Worm (Caenorhabditis elegans) whole organism, late embryonic: ENCODE measurements around the gene grl-26.

Experiments used
- F13H6.1 ChIP-seq: sonication (generic microtip); optimal IDR thresholded peaks from 2 replicates; lab custom pipeline; 2016; ENCODE audit warnings: missing genetic modification characterization, missing compliant biosample characterization
- K02D7.2 ChIP-seq: sonication (generic microtip); optimal IDR thresholded peaks from 2 replicates; lab custom pipeline; 2017; ENCODE audit warnings: mild to moderate bottlenecking, missing genetic modification characterization, missing compliant biosample characterization
- K09A11.1 ChIP-seq: sonication (generic microtip); optimal IDR thresholded peaks from 2 replicates; lab custom pipeline; 2017; ENCODE audit warnings: antibody characterized with exemption, mild to moderate bottlenecking, missing genetic modification characterization, missing compliant biosample characterization; ENCODE audit not compliant: insufficient read depth
- T23F11.4 ChIP-seq: fragments of 200-800 bp; sonication (Bioruptor generic); optimal IDR thresholded peaks from 2 replicates; lab custom pipeline; 2018; ENCODE audit warnings: mild to moderate bottlenecking, missing genetic modification characterization, missing compliant biosample characterization
- ahr-1 ChIP-seq: sonication (generic microtip); optimal IDR thresholded peaks from 2 replicates; lab custom pipeline; 2016; ENCODE audit warnings: missing genetic modification characterization, missing compliant biosample characterization
- ama-1 ChIP-seq: fragments of 150-350 bp; optimal IDR thresholded peaks from 2 replicates; lab custom pipeline; 2014
- ceh-18 ChIP-seq: sonication (generic microtip); optimal IDR thresholded peaks from 2 replicates; lab custom pipeline; 2016; ENCODE audit warnings: missing genetic modification characterization, missing compliant biosample characterization
- ceh-19 ChIP-seq: fragments of 200-800 bp; sonication (Bioruptor generic); optimal IDR thresholded peaks from 2 replicates; lab custom pipeline; 2018; ENCODE audit warnings: mild to moderate bottlenecking, missing genetic modification characterization, missing compliant biosample characterization
- ceh-2 ChIP-seq: sonication (generic microtip); optimal IDR thresholded peaks from 2 replicates; lab custom pipeline; 2016; ENCODE audit warnings: missing genotype, missing genetic modification characterization, missing compliant biosample characterization
- ceh-30 ChIP-seq: fragments of 150-350 bp; optimal IDR thresholded peaks from 2 replicates; lab custom pipeline; 2014; ENCODE audit warnings: missing biosample characterization, missing genetic modification characterization
- ceh-31 ChIP-seq: sonication (generic microtip); optimal IDR thresholded peaks from 2 replicates; lab custom pipeline; 2016; ENCODE audit warnings: missing genetic modification characterization, missing compliant biosample characterization
- ceh-34 ChIP-seq: sonication (generic microtip); optimal IDR thresholded peaks from 2 replicates; lab custom pipeline; 2016; ENCODE audit warnings: mild to moderate bottlenecking, missing genetic modification characterization, missing compliant biosample characterization
- ceh-45 ChIP-seq: fragments of 200-800 bp; sonication (Bioruptor generic); IDR thresholded peaks from 2 replicates; pipeline ENCODE4 v1.3.6; 2022; ENCODE audit warnings: missing genetic modification reagents, missing genetic modification characterization, missing compliant biosample characterization
- ceh-48 ChIP-seq: sonication (generic microtip); optimal IDR thresholded peaks from 2 replicates; lab custom pipeline; 2016; ENCODE audit warnings: missing genetic modification characterization, inconsistent platforms, missing compliant biosample characterization
- ceh-6 ChIP-seq: fragments of 200-800 bp; sonication (Bioruptor generic); optimal IDR thresholded peaks from 2 replicates; lab custom pipeline; 2018; ENCODE audit warnings: mild to moderate bottlenecking, missing genetic modification characterization, missing compliant biosample characterization
- che-1 ChIP-seq: sonication (generic microtip); optimal IDR thresholded peaks from 2 replicates; lab custom pipeline; 2016; ENCODE audit warnings: mild to moderate bottlenecking, missing genetic modification characterization, missing compliant biosample characterization
- elt-2 ChIP-seq: sonication (generic microtip); optimal IDR thresholded peaks from 2 replicates; lab custom pipeline; 2016; ENCODE audit warnings: missing genetic modification reagents, missing genetic modification characterization, missing compliant biosample characterization
- elt-4 ChIP-seq: sonication (generic microtip); optimal IDR thresholded peaks from 2 replicates; lab custom pipeline; 2016; ENCODE audit warnings: missing genetic modification characterization, missing compliant biosample characterization
- ets-4 ChIP-seq: sonication (generic microtip); optimal IDR thresholded peaks from 2 replicates; lab custom pipeline; 2016; ENCODE audit warnings: missing genetic modification characterization, missing compliant biosample characterization
- eyg-1 ChIP-seq: sonication (generic microtip); optimal IDR thresholded peaks from 2 replicates; lab custom pipeline; 2016; ENCODE audit warnings: missing genotype, missing genetic modification characterization, missing compliant biosample characterization
- fax-1 ChIP-seq: sonication (generic microtip); optimal IDR thresholded peaks from 2 replicates; lab custom pipeline; 2016; ENCODE audit warnings: missing genotype, missing genetic modification characterization, missing compliant biosample characterization
- hlh-15 ChIP-seq: sonication (generic microtip); optimal IDR thresholded peaks from 2 replicates; lab custom pipeline; 2016; ENCODE audit warnings: missing genetic modification characterization, missing compliant biosample characterization
- hlh-30 ChIP-seq: sonication (generic microtip); optimal IDR thresholded peaks from 2 replicates; lab custom pipeline; 2017; ENCODE audit warnings: antibody characterized with exemption, missing genetic modification characterization, missing compliant biosample characterization; ENCODE audit not compliant: insufficient read depth
- lin-11 ChIP-seq: fragments of 200-800 bp; sonication (Bioruptor generic); optimal IDR thresholded peaks from 2 replicates; lab custom pipeline; 2018; ENCODE audit warnings: mild to moderate bottlenecking, missing genetic modification characterization, missing compliant biosample characterization
- madf-2 ChIP-seq: sonication (generic microtip); optimal IDR thresholded peaks from 2 replicates; lab custom pipeline; 2017; ENCODE audit warnings: missing genetic modification characterization, missing compliant biosample characterization
- nfya-1 ChIP-seq: sonication (generic microtip); optimal IDR thresholded peaks from 2 replicates; lab custom pipeline; 2017; ENCODE audit warnings: missing genetic modification characterization, mild to moderate bottlenecking, missing compliant biosample characterization, antibody characterized with exemption, moderate library complexity
- npax-4 ChIP-seq: sonication (generic microtip); optimal IDR thresholded peaks from 2 replicates; lab custom pipeline; 2016; ENCODE audit warnings: missing genetic modification characterization, missing compliant biosample characterization
- odd-2 ChIP-seq: sonication (generic microtip); optimal IDR thresholded peaks from 2 replicates; lab custom pipeline; 2017; ENCODE audit warnings: antibody characterized with exemption, mild to moderate bottlenecking, missing genetic modification characterization, missing compliant biosample characterization
- pag-3 ChIP-seq: sonication (generic microtip); optimal IDR thresholded peaks from 2 replicates; lab custom pipeline; 2016; ENCODE audit warnings: missing compliant biosample characterization, missing genetic modification characterization, borderline replicate concordance
- pat-9 ChIP-seq: fragments of 200-800 bp; sonication (Bioruptor generic); optimal IDR thresholded peaks from 2 replicates; lab custom pipeline; 2018; ENCODE audit warnings: mild to moderate bottlenecking, missing genetic modification characterization, moderate library complexity, missing compliant biosample characterization
- pax-1 ChIP-seq: fragments of 150-350 bp; optimal IDR thresholded peaks from 2 replicates; lab custom pipeline; 2014; ENCODE audit warnings: missing biosample characterization, missing genetic modification characterization
- pha-4 ChIP-seq: fragments of 150-350 bp; optimal IDR thresholded peaks from 2 replicates; lab custom pipeline; 2018; ENCODE audit warnings: missing biosample characterization, missing genetic modification reagents, missing genetic modification characterization
- pros-1 ChIP-seq: fragments of 150-350 bp; optimal IDR thresholded peaks from 2 replicates; lab custom pipeline; 2014; ENCODE audit warnings: missing biosample characterization, missing genetic modification reagents, missing genetic modification characterization
- rnt-1 ChIP-seq: sonication (generic microtip); optimal IDR thresholded peaks from 2 replicates; lab custom pipeline; 2016; ENCODE audit warnings: missing genetic modification characterization, missing compliant biosample characterization
- sdc-2 ChIP-seq: sonication (generic microtip); optimal IDR thresholded peaks from 2 replicates; lab custom pipeline; 2016; ENCODE audit warnings: missing genotype, missing genetic modification characterization, missing compliant biosample characterization
- tbx-2 ChIP-seq: sonication (generic microtip); optimal IDR thresholded peaks from 2 replicates; lab custom pipeline; 2016; ENCODE audit warnings: missing genetic modification characterization, missing compliant biosample characterization
- unc-3 ChIP-seq, 2 experiments: fragments of 200-800 bp in 1 of 2; sonication (Bioruptor generic) in 1 of 2; sonication (generic microtip) in 1 of 2; conservative IDR thresholded peaks in 1 of 2; optimal IDR thresholded peaks in 1 of 2; 2 replicates each; pipeline versions ENCODE4 v1.3.6 to Lab custom; 2016 to 2022; ENCODE audit warnings: missing compliant biosample characterization in 2 of 2, missing genetic modification characterization in 2 of 2, missing genetic modification reagents in 1 of 2
- unc-42 ChIP-seq: sonication (generic microtip); optimal IDR thresholded peaks from 2 replicates; lab custom pipeline; 2016; ENCODE audit warnings: missing genotype, missing genetic modification characterization, missing compliant biosample characterization
- unc-55 ChIP-seq: sonication (generic microtip); optimal IDR thresholded peaks from 2 replicates; lab custom pipeline; 2017; ENCODE audit warnings: missing biosample characterization, missing genetic modification reagents, missing genetic modification characterization
- ztf-16 ChIP-seq: sonication (generic microtip); optimal IDR thresholded peaks from 2 replicates; lab custom pipeline; 2017; ENCODE audit warnings: missing genetic modification characterization, missing compliant biosample characterization

Gene grl-26

ce11 chrIV:364983-365382 is 42.4 kb upstream of the grl-26 start:
- TF ChIP-seq elt-4, result no peak
- TF ChIP-seq F13H6.1 (tag; lab: Kevin White, UChicago), result no peak
- TF ChIP-seq T23F11.4 (GFP tag; lab: Kevin White, UChicago), result no peak
- TF ChIP-seq lin-11 (tag; lab: Kevin White, UChicago), result no peak
- TF ChIP-seq eyg-1 (tag; lab: Kevin White, UChicago), result no peak
- TF ChIP-seq hlh-15 (tag; lab: Kevin White, UChicago), result no peak
- TF ChIP-seq sdc-2, result no peak
- no peak for TF ChIP-seq ahr-1 (tag; lab: Kevin White, UChicago)
- TF ChIP-seq ceh-18 (tag; lab: Kevin White, UChicago), result peak; percentile 16
- TF ChIP-seq unc-55 (GFP tag; lab: Kevin White, UChicago), result peak; percentile 11
- TF ChIP-seq unc-3 (GFP tag; conservative IDR thresholded peaks at IDR 0.05; lab: Robert Waterston, UW), result no peak
- no peak for TF ChIP-seq unc-3 (tag; optimal IDR thresholded peaks at IDR 0.05; lab: Kevin White, UChicago)
- TF ChIP-seq hlh-30, result peak; percentile 28

ce11 chrIV:343279-343678 is 20.7 kb upstream of the grl-26 start:
- TF ChIP-seq npax-4 (tag; lab: Kevin White, UChicago) (no peak), F13H6.1 (tag; lab: Kevin White, UChicago) (no peak), pha-4 (no peak)

ce11 chrIV:339508-339907 is 16.9 kb upstream of the grl-26 start, which contains the start of gene cdh-8:
TSS of gene cdh-8 (plus strand) at chrIV:339808.
- TF ChIP-seq unc-42 (tag; lab: Kevin White, UChicago) (peak; percentile 18), ceh-48 (tag; lab: Kevin White, UChicago) (no peak)

DNA sequence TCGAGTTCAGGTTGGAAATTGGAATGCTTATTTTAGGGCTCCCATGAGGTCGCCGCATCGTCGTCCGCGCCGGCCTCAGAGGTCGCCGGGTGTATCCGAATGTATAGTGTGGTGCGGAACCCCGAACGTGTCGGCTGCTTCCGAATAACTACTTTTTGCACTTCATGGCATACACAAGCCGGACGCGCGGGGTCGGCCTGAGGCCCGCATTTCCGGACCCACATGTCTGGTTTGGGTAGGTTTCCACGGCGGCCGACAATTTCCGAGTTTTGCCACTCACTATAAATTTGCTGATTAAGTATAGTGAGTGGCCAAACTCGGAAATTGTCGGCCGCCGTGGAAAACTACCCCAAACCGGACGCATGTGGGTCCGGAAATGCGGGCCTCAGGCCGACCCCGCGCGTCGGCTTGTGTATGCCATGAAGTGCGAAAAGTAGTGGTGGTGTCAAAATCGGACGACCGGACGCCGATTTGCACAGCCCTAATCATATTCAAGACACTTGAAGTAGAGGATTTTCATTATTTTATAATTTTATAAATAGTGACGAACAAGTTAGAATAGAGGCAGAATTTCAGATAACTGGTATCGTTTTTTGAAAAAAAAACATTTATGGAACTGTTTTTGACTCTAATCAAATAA is 15.7 kb upstream of the grl-26 start:
- TF ChIP-seq madf-2 (tag; lab: Kevin White, UChicago) (no peak), odd-2 (tag; lab: Kevin White, UChicago) (no peak), pax-1 (no peak), ama-1 (lab: Kevin White, UChicago) (no peak), tbx-2 (tag; lab: Kevin White, UChicago) (no peak), unc-55 (GFP tag; lab: Kevin White, UChicago) (no peak), ceh-45 (GFP tag; lab: Robert Waterston, UW) (no peak), che-1 (no peak), hlh-15 (tag; lab: Kevin White, UChicago) (no peak), K02D7.2 (tag; lab: Kevin White, UChicago) (no peak), nfya-1 (tag; lab: Kevin White, UChicago) (no peak), pros-1 (no peak), pat-9 (no peak), ceh-18 (tag; lab: Kevin White, UChicago) (no peak), unc-3 (GFP tag; conservative IDR thresholded peaks at IDR 0.05; lab: Robert Waterston, UW) (no peak), unc-3 (tag; optimal IDR thresholded peaks at IDR 0.05; lab: Kevin White, UChicago) (no peak), lin-11 (tag; lab: Kevin White, UChicago) (no peak)
- TF ChIP-seq, all 69 proteins: peak for 0

DNA sequence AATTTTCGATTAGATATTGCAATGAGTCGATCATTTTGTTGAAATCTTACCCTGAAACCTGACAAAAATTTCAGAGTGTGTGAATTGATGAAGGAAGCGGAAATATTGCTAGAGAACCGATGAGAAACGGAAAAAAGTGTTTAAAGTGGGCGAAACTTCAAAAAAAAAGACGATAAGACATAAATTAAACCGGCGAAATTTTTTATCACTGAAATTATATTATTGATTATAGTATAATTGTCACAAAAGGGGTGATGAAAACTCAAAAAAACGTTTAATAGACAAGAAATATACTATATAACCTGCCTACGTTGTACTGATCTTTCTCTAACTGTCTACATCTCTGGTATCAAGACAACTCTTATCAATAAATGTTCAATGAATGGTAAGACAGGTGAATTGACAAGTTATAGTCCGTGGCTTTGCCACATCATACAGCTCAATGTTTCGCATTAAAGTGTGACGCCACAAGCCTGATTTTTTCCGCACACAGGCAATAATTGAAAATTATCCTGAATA is 14.6 kb upstream of the grl-26 start, which contains the start of gene pxmp-4:
Gene pxmp-4 (minus strand): TSS at position 51 of the 519 bp plus-strand sequence.
- TF ChIP-seq unc-55 (GFP tag; lab: Kevin White, UChicago) (no peak), ceh-6 (GFP tag; lab: Kevin White, UChicago) (no peak), ceh-2 (tag; lab: Kevin White, UChicago) (no peak), odd-2 (tag; lab: Kevin White, UChicago) (no peak), madf-2 (tag; lab: Kevin White, UChicago) (no peak), ets-4 (tag; lab: Kevin White, UChicago) (no peak), elt-2 (tag; lab: Kevin White, UChicago) (no peak), ahr-1 (tag; lab: Kevin White, UChicago) (no peak), hlh-15 (tag; lab: Kevin White, UChicago) (no peak), ceh-30 (no peak), fax-1 (no peak), ceh-34 (no peak), K09A11.1 (tag; lab: Kevin White, UChicago) (no peak), pag-3 (tag; lab: Kevin White, UChicago) (no peak), ceh-19 (GFP tag; lab: Kevin White, UChicago) (no peak), ztf-16 (tag; lab: Kevin White, UChicago) (no peak), ceh-31 (tag; lab: Kevin White, UChicago) (no peak), npax-4 (tag; lab: Kevin White, UChicago) (no peak), rnt-1 (tag; lab: Kevin White, UChicago) (no peak)
- TF ChIP-seq, all 69 proteins: peak for 0
